Fruit fly (Drosophila melanogaster) whole organism, embryonic: ENCODE measurements around the gene CG16753.

Experiments used
- Ada2b ChIP-seq: fragments of 200-800 bp; sonication (Bioruptor generic); IDR thresholded peaks from 2 replicates; pipeline ENCODE4 v1.3.6; 2022; ENCODE audit warnings: missing biosample characterization, missing genetic modification characterization
- Antp ChIP-seq: fragments of 200-800 bp; sonication (Bioruptor generic); optimal IDR thresholded peaks from 3 replicates; lab custom pipeline; 2016; ENCODE audit warnings: missing biosample characterization, missing genetic modification characterization
- B-H1 ChIP-seq: fragments of 200-800 bp; sonication (Bioruptor generic); IDR thresholded peaks from 3 replicates; pipeline ENCODE4 v1.3.6; 2022; ENCODE audit warnings: missing biosample characterization, missing genetic modification characterization
- B-H2 ChIP-seq: fragments of 200-800 bp; sonication (Bioruptor generic); optimal IDR thresholded peaks from 2 replicates; lab custom pipeline; 2018; ENCODE audit warnings: missing biosample characterization, mild to moderate bottlenecking, missing genetic modification characterization
- Blimp-1 ChIP-seq: fragments of 200-800 bp; sonication (Bioruptor generic); optimal IDR thresholded peaks from 3 replicates; lab custom pipeline; 2018; ENCODE audit warnings: missing biosample characterization, missing genetic modification characterization, mild to moderate bottlenecking, moderate library complexity, missing genetic modification reagents
- CG10209 ChIP-seq: fragments of 200-800 bp; sonication (Bioruptor generic); optimal IDR thresholded peaks from 3 replicates; lab custom pipeline; 2017; ENCODE audit warnings: missing biosample characterization, mild to moderate bottlenecking, missing genetic modification characterization, missing genetic modification reagents
- CG10366 ChIP-seq: fragments of 200-800 bp; sonication (Bioruptor generic); IDR thresholded peaks from 2 replicates; pipeline ENCODE4 v1.3.6; 2022; ENCODE audit warnings: missing biosample characterization, missing genetic modification characterization
- CG10959 ChIP-seq: fragments of 200-800 bp; sonication (Bioruptor generic); IDR thresholded peaks from 2 replicates; pipeline ENCODE4 v1.3.6; 2022; ENCODE audit warnings: missing biosample characterization, missing genetic modification characterization
- CG12071 ChIP-seq: fragments of 200-800 bp; sonication (Bioruptor generic); optimal IDR thresholded peaks from 3 replicates; lab custom pipeline; 2018; ENCODE audit warnings: missing biosample characterization, mild to moderate bottlenecking, missing genetic modification characterization
- CG12942 ChIP-seq: fragments of 200-800 bp; sonication (Bioruptor generic); optimal IDR thresholded peaks from 3 replicates; lab custom pipeline; 2016; ENCODE audit warnings: missing biosample characterization, missing genetic modification characterization
- CG15269 ChIP-seq: fragments of 200-800 bp; sonication (Bioruptor generic); optimal IDR thresholded peaks from 2 replicates; lab custom pipeline; 2018; ENCODE audit warnings: missing biosample characterization, mild to moderate bottlenecking, missing genetic modification characterization, moderate library complexity
- CG15479 ChIP-seq: fragments of 200-800 bp; sonication (Bioruptor generic); optimal IDR thresholded peaks from 3 replicates; lab custom pipeline; 2019; ENCODE audit warnings: missing biosample characterization, mild to moderate bottlenecking, missing genetic modification characterization, moderate library complexity
- CG16863 ChIP-seq: fragments of 200-800 bp; sonication (Bioruptor generic); optimal IDR thresholded peaks from 3 replicates; lab custom pipeline; 2016; ENCODE audit warnings: missing biosample characterization, missing genetic modification characterization
- CG17829 ChIP-seq: fragments of 200-800 bp; optimal IDR thresholded peaks from 2 replicates; lab custom pipeline; 2019; ENCODE audit warnings: missing biosample characterization, mild to moderate bottlenecking, missing genetic modification characterization, moderate library complexity
- CG18011 ChIP-seq: fragments of 200-800 bp; sonication (Bioruptor generic); optimal IDR thresholded peaks from 2 replicates; lab custom pipeline; 2017; ENCODE audit warnings: missing biosample characterization, missing genetic modification characterization, mild to moderate bottlenecking, moderate library complexity, missing genotype
- CG2129 ChIP-seq: fragments of 200-800 bp; sonication (Bioruptor generic); IDR thresholded peaks from 2 replicates; pipeline ENCODE4 v1.3.6; 2022; ENCODE audit warnings: missing biosample characterization, missing genetic modification characterization; ENCODE audit not compliant: partially characterized antibody
- CG2712 ChIP-seq: fragments of 200-800 bp; optimal IDR thresholded peaks from 3 replicates; lab custom pipeline; 2019; ENCODE audit warnings: missing biosample characterization, mild to moderate bottlenecking, missing genetic modification characterization, moderate library complexity
- CG2889 ChIP-seq: fragments of 200-800 bp; sonication (Bioruptor generic); IDR thresholded peaks from 3 replicates; pipeline ENCODE4 v1.3.6; 2022; ENCODE audit warnings: missing biosample characterization, missing genetic modification characterization
- CG42726 ChIP-seq: fragments of 200-800 bp; sonication (Bioruptor generic); IDR thresholded peaks from 2 replicates; pipeline ENCODE4 v1.3.6; 2022; ENCODE audit warnings: missing biosample characterization, missing genetic modification characterization; ENCODE audit not compliant: partially characterized antibody
- CG6854 ChIP-seq: fragments of 200-800 bp; sonication (Bioruptor generic); optimal IDR thresholded peaks from 3 replicates; lab custom pipeline; 2017; ENCODE audit warnings: missing biosample characterization, mild to moderate bottlenecking, missing genetic modification characterization
- CG8089 ChIP-seq: fragments of 200-800 bp; sonication (Bioruptor generic); optimal IDR thresholded peaks from 3 replicates; lab custom pipeline; 2016; ENCODE audit warnings: missing biosample characterization, missing genetic modification characterization
- CG8359 ChIP-seq: fragments of 200-800 bp; sonication (Bioruptor generic); optimal IDR thresholded peaks from 2 replicates; lab custom pipeline; 2017; ENCODE audit warnings: missing biosample characterization, mild to moderate bottlenecking, missing genetic modification characterization, borderline replicate concordance
- CTCF ChIP-seq: fragments of 200-800 bp; sonication (Bioruptor generic); optimal IDR thresholded peaks from 2 replicates; lab custom pipeline; 2017; ENCODE audit warnings: missing biosample characterization, mild to moderate bottlenecking, missing genetic modification characterization, moderate library complexity
- D19A ChIP-seq: fragments of 200-800 bp; optimal IDR thresholded peaks from 3 replicates; lab custom pipeline; 2019; ENCODE audit warnings: missing biosample characterization, mild to moderate bottlenecking, missing genetic modification characterization, moderate library complexity
- Gsc ChIP-seq: fragments of 200-800 bp; sonication (Bioruptor generic); IDR thresholded peaks from 2 replicates; pipeline ENCODE4 v1.3.6; 2022; ENCODE audit warnings: missing biosample characterization, missing genetic modification characterization
- Hand ChIP-seq: fragments of 200-800 bp; sonication (Bioruptor generic); optimal IDR thresholded peaks from 2 replicates; lab custom pipeline; 2017; ENCODE audit warnings: mild to moderate bottlenecking, missing biosample characterization, missing genetic modification reagents, missing genetic modification characterization
- Hr3 ChIP-seq: fragments of 200-800 bp; sonication (Bioruptor generic); optimal IDR thresholded peaks from 3 replicates; lab custom pipeline; 2016; ENCODE audit warnings: missing biosample characterization, missing genetic modification characterization
- Kr ChIP-seq: fragments of 200-800 bp; sonication (Bioruptor generic); optimal IDR thresholded peaks from 2 replicates; lab custom pipeline; 2017; ENCODE audit warnings: missing biosample characterization, mild to moderate bottlenecking, missing genetic modification characterization
- Lpt ChIP-seq: fragments of >200 bp; optimal IDR thresholded peaks from 2 replicates; lab custom pipeline; 2018; ENCODE audit warnings: missing biosample characterization, missing genetic modification characterization
- Neu2 ChIP-seq: fragments of 200-800 bp; sonication (Bioruptor generic); optimal IDR thresholded peaks from 3 replicates; lab custom pipeline; 2016; ENCODE audit warnings: missing biosample characterization, missing genetic modification characterization, borderline replicate concordance
- Nf-YB ChIP-seq: fragments of 200-800 bp; sonication (Bioruptor generic); optimal IDR thresholded peaks from 3 replicates; lab custom pipeline; 2019; ENCODE audit warnings: missing biosample characterization, mild to moderate bottlenecking, missing genetic modification characterization, moderate library complexity
- PHDP ChIP-seq: fragments of 200-800 bp; sonication (Bioruptor generic); optimal IDR thresholded peaks from 3 replicates; lab custom pipeline; 2018; ENCODE audit warnings: missing biosample characterization, mild to moderate bottlenecking, missing genetic modification characterization, moderate library complexity
- Ptx1 ChIP-seq: fragments of 200-800 bp; sonication (Bioruptor generic); IDR thresholded peaks from 2 replicates; pipeline ENCODE4 v1.3.6; 2022; ENCODE audit warnings: missing biosample characterization, missing genetic modification characterization
- Scr ChIP-seq: fragments of 200-800 bp; sonication (Bioruptor generic); IDR thresholded peaks from 2 replicates; pipeline ENCODE4 v1.3.6; 2022; ENCODE audit warnings: missing biosample characterization, missing genetic modification characterization; ENCODE audit not compliant: partially characterized antibody
- Sry-β ChIP-seq: fragments of 200-800 bp; sonication (Bioruptor generic); optimal IDR thresholded peaks from 2 replicates; lab custom pipeline; 2018; ENCODE audit warnings: missing biosample characterization, mild to moderate bottlenecking, missing genetic modification characterization, moderate library complexity
- Stat92E ChIP-seq, 3 experiments: fragments of >200 bp in 2 of 3; fragments of 200-800 bp in 1 of 3; sonication (Bioruptor generic) in 1 of 3; optimal IDR thresholded peaks; 2 replicates each; lab custom pipeline; 2017 to 2019; ENCODE audit warnings: missing biosample characterization in 3 of 3, missing genetic modification characterization in 3 of 3, mild to moderate bottlenecking in 1 of 3, moderate library complexity in 1 of 3
- az2 ChIP-seq: fragments of 200-800 bp; sonication (Bioruptor generic); optimal IDR thresholded peaks from 3 replicates; lab custom pipeline; 2016; ENCODE audit warnings: missing biosample characterization, missing genetic modification characterization
- disco-r ChIP-seq: fragments of 200-800 bp; sonication (Bioruptor generic); optimal IDR thresholded peaks from 2 replicates; lab custom pipeline; 2016; ENCODE audit warnings: missing biosample characterization, missing genetic modification characterization
- esg ChIP-seq: fragments of 200-800 bp; sonication (Bioruptor generic); conservative IDR thresholded peaks from 2 replicates; pipeline ENCODE4 v1.3.6; 2022; ENCODE audit warnings: missing biosample characterization, missing genetic modification characterization
- kay ChIP-seq: fragments of 200-800 bp; sonication (Bioruptor generic); optimal IDR thresholded peaks from 2 replicates; lab custom pipeline; 2016; ENCODE audit warnings: missing biosample characterization, missing genetic modification characterization
- lilli ChIP-seq: fragments of 200-800 bp; sonication (Bioruptor generic); optimal IDR thresholded peaks from 3 replicates; lab custom pipeline; 2016; ENCODE audit warnings: missing biosample characterization, missing genetic modification characterization
- mirr ChIP-seq: fragments of 200-800 bp; sonication (Bioruptor generic); optimal IDR thresholded peaks from 3 replicates; lab custom pipeline; 2018; ENCODE audit warnings: missing biosample characterization, mild to moderate bottlenecking, missing genetic modification characterization
- mld ChIP-seq: fragments of 200-800 bp; sonication (Bioruptor generic); IDR thresholded peaks from 3 replicates; pipeline ENCODE4 v1.3.6; 2022; ENCODE audit warnings: missing biosample characterization, missing genetic modification characterization; ENCODE audit not compliant: partially characterized antibody
- pb ChIP-seq: fragments of 200-800 bp; sonication (Bioruptor generic); optimal IDR thresholded peaks from 3 replicates; lab custom pipeline; 2016; ENCODE audit warnings: missing biosample characterization, missing genetic modification characterization
- psq ChIP-seq: fragments of 200-800 bp; sonication (Bioruptor generic); optimal IDR thresholded peaks from 2 replicates; lab custom pipeline; 2017; ENCODE audit warnings: missing biosample characterization, missing genetic modification characterization
- row ChIP-seq: fragments of 200-800 bp; sonication (Bioruptor generic); IDR thresholded peaks from 3 replicates; pipeline ENCODE4 v1.3.6; 2022; ENCODE audit warnings: missing biosample characterization, missing genetic modification characterization
- sima ChIP-seq: fragments of 200-800 bp; sonication (Bioruptor generic); optimal IDR thresholded peaks from 2 replicates; lab custom pipeline; 2016; ENCODE audit warnings: missing biosample characterization, missing genetic modification characterization
- usp ChIP-seq: fragments of >200 bp; optimal IDR thresholded peaks from 2 replicates; lab custom pipeline; 2017; ENCODE audit warnings: missing biosample characterization, missing genetic modification characterization

CG16753 gene

DNA sequence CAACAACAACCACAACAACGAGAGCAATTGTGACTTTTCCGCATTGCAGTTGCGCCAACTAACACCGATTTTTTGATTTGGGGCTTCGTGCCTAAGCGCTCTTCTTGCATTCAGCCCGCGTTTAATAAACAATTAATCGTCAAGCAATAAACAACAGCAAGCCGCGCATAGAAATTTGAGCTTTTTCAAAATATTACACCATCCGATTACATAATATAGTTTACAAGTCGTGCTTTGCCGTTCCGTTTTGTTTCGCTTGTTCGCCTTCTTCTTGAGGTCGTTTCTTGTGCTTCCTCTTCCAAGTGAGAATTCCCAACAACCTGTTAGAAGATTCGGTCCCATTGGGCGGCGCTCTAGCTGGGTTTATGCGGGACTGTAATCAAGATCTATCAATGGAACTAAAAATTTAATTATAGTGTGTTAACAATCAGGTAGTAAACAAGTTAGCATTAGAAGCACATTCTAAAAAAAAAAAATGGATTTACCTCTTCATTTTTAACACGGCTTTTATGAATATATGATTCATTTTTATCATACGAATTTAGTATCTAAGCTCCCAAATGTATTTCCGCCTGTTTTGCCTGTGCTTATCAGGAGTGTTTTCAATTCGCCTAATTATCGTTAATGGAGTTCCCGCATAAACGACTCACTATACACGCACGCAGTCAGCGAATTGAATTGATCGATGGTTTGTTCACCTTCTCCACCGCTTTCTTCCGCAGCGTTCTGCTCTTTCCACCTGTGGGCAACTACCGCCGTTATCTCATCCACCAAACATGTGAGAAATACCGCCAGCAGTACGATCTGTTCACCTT is 18.9 kb upstream of the CG16753 start (continued):
- peak; percentile 48 for TF ChIP-seq Hr3
- TF ChIP-seq CG2712 (tag; lab: Kevin White, UChicago): peak; percentile 88
- peak; percentile 28 for TF ChIP-seq pb (GFP tag; lab: Kevin White, UChicago)
- no peak for TF ChIP-seq Lpt (GFP tag; lab: Kevin White, UChicago)
- peak; percentile 64; the same call in 1 of the 3 replicates for TF ChIP-seq CG2889 (GFP tag; lab: Robert Waterston, UW)
- TF ChIP-seq CG8359: peak; percentile 63
- TF ChIP-seq CTCF (GFP tag; lab: Kevin White, UChicago): peak; percentile 27
- TF ChIP-seq CG10366 (GFP tag; lab: Robert Waterston, UW): peak; percentile 75
- peak in 1 of 3 experiments; percentile 62 for TF ChIP-seq Stat92E (GFP tag; optimal IDR thresholded peaks at IDR 0.05; lab: Kevin White, UChicago)
- no peak for TF ChIP-seq CG2129 (GFP tag; lab: Robert Waterston, UW)
- peak; percentile 69 for TF ChIP-seq Ptx1
- peak; percentile 63 for TF ChIP-seq sima (GFP tag; lab: Kevin White, UChicago)
- TF ChIP-seq Gsc: no peak
- peak; percentile 31 for TF ChIP-seq Antp (GFP tag; lab: Kevin White, UChicago)
- TF ChIP-seq D19A (tag; lab: Kevin White, UChicago): peak; percentile 81
- peak; percentile 38 for TF ChIP-seq Kr (GFP tag; lab: Kevin White, UChicago)
- TF ChIP-seq disco-r (GFP tag; lab: Kevin White, UChicago): peak; percentile 38
- peak; percentile 71 for TF ChIP-seq esg (GFP tag; lab: Robert Waterston, UW)
- peak; percentile 60 for TF ChIP-seq kay (GFP tag; lab: Kevin White, UChicago)
- peak; percentile 48 for TF ChIP-seq CG12942 (GFP tag; lab: Kevin White, UChicago)
- TF ChIP-seq PHDP: peak; percentile 93
- peak; percentile 87 for TF ChIP-seq CG6854 (GFP tag; lab: Kevin White, UChicago)
- no peak for TF ChIP-seq usp
- peak; percentile 28 for TF ChIP-seq psq (GFP tag; lab: Kevin White, UChicago)
- TF ChIP-seq B-H2 (GFP tag; lab: Kevin White, UChicago): peak; percentile 78
- peak; percentile 78 for TF ChIP-seq Ada2b
- TF ChIP-seq Blimp-1: peak; percentile 88
- TF ChIP-seq mirr (GFP tag; lab: Kevin White, UChicago): peak; percentile 38
- peak; percentile 73 for TF ChIP-seq Hand (GFP tag; lab: Kevin White, UChicago)
- TF ChIP-seq CG16863 (GFP tag; lab: Kevin White, UChicago): peak; percentile 62
- TF ChIP-seq CG15269 (tag; lab: Kevin White, UChicago): peak; percentile 89
- no peak for TF ChIP-seq CG15479 (GFP tag; lab: Kevin White, UChicago)
- peak; percentile 52; the same call in 1 of the 3 replicates for TF ChIP-seq B-H1
- TF ChIP-seq Nf-YB: peak; percentile 82
- no peak for TF ChIP-seq CG42726 (GFP tag; lab: Robert Waterston, UW)
- no peak for TF ChIP-seq mld (GFP tag; lab: Robert Waterston, UW)
- TF ChIP-seq CG12071 (GFP tag; lab: Kevin White, UChicago): peak; percentile 67
- peak; percentile 60 for TF ChIP-seq CG18011 (GFP tag; lab: Kevin White, UChicago)
- TF ChIP-seq Neu2: no peak
- peak; percentile 11 for TF ChIP-seq CG8089 (GFP tag; lab: Kevin White, UChicago)
- peak; percentile 89 for TF ChIP-seq row (GFP tag; lab: Robert Waterston, UW)
- TF ChIP-seq CG17829: peak; percentile 87
- peak; percentile 67 for TF ChIP-seq az2 (GFP tag; lab: Kevin White, UChicago)
- peak; percentile 84 for TF ChIP-seq lilli (GFP tag; lab: Kevin White, UChicago)
- TF ChIP-seq Scr (GFP tag; lab: Robert Waterston, UW): no peak
- TF ChIP-seq CG10209: peak; percentile 85
- peak; percentile 61; the same call in 1 of the 2 replicates for TF ChIP-seq CG10959 (GFP tag; lab: Robert Waterston, UW)
- TF ChIP-seq Sry-β (GFP tag; lab: Kevin White, UChicago): peak; percentile 29
